Worm (Caenorhabditis elegans): ENCODE results near the gene Y47D3A.1.

ce11 chrIII:11129363-11129762 is 12.3 kb downstream of the Y47D3A.1 start:
- TF ChIP-seq sem-2 (GFP tag; optimal IDR thresholded peaks at IDR 0.05) (no peak), nhr-2 (tag; optimal IDR thresholded peaks at IDR 0.05) (no peak), nhr-12 (tag; optimal IDR thresholded peaks at IDR 0.05) (no peak), unc-39 (tag; optimal IDR thresholded peaks at IDR 0.05) (no peak), elt-1 (tag; optimal IDR thresholded peaks at IDR 0.05; ENCODE audit: borderline replicate concordance, insufficient read depth) (no peak), nhr-237 (tag; optimal IDR thresholded peaks at IDR 0.05) (no peak)
